Worm (Caenorhabditis elegans) whole organism, L4 larva: ENCODE results near the gene pitr-1.

Experiments used
- D1046.2 ChIP-seq: fragments of 200-800 bp; sonication (Bioruptor generic); IDR thresholded peaks from 2 replicates; pipeline ENCODE4 v1.3.6; 2022; ENCODE audit warnings: missing genetic modification characterization, missing compliant biosample characterization
- F37D6.2 ChIP-seq: sonication (generic microtip); optimal IDR thresholded peaks from 2 replicates; lab custom pipeline; 2016; ENCODE audit warnings: mild to moderate bottlenecking, missing genetic modification characterization, missing compliant biosample characterization
- T20F7.1 ChIP-seq: fragments of 200-800 bp; sonication (Bioruptor generic); optimal IDR thresholded peaks from 2 replicates; lab custom pipeline; 2018; ENCODE audit warnings: mild to moderate bottlenecking, missing genetic modification characterization, missing compliant biosample characterization
- T26A8.4 ChIP-seq: fragments of 200-800 bp; sonication (Bioruptor generic); IDR thresholded peaks from 2 replicates; pipeline ENCODE4 v1.3.6; 2022; ENCODE audit warnings: missing genetic modification characterization, missing compliant biosample characterization
- Y48G9A.11 ChIP-seq: fragments of 200-800 bp; sonication (Bioruptor generic); IDR thresholded peaks from 2 replicates; pipeline ENCODE4 v1.3.6; 2022; ENCODE audit warnings: missing genetic modification reagents, missing genetic modification characterization, missing compliant biosample characterization
- Y5F2A.4 ChIP-seq: fragments of 200-800 bp; sonication (Bioruptor generic); optimal IDR thresholded peaks from 2 replicates; lab custom pipeline; 2018; ENCODE audit warnings: mild to moderate bottlenecking, missing genetic modification characterization, missing compliant biosample characterization
- aha-1 ChIP-seq: fragments of 150-350 bp; peaks from one replicate; lab custom pipeline; 2014; ENCODE audit warnings: missing biosample characterization, missing genetic modification characterization
- arid-1 ChIP-seq: fragments of 200-800 bp; sonication (Bioruptor generic); conservative IDR thresholded peaks from 2 replicates; pipeline ENCODE4 v1.3.6; 2022; ENCODE audit warnings: missing genetic modification reagents, missing genetic modification characterization, missing compliant biosample characterization
- ceh-20 ChIP-seq: fragments of 200-800 bp; sonication (Bioruptor generic); IDR thresholded peaks from 2 replicates; pipeline ENCODE4 v1.3.6; 2022; ENCODE audit warnings: missing genetic modification reagents, missing genetic modification characterization, missing compliant biosample characterization
- ceh-28 ChIP-seq: fragments of 150-350 bp; optimal IDR thresholded peaks from 2 replicates; lab custom pipeline; 2014; ENCODE audit warnings: missing biosample characterization, missing genetic modification reagents, missing genetic modification characterization
- ceh-32 ChIP-seq: sonication (generic microtip); optimal IDR thresholded peaks from 2 replicates; lab custom pipeline; 2016; ENCODE audit warnings: mild to moderate bottlenecking, missing genetic modification characterization, missing compliant biosample characterization; ENCODE audit not compliant: poor library complexity
- ceh-44 ChIP-seq: fragments of 200-800 bp; sonication (Bioruptor generic); IDR thresholded peaks from 2 replicates; pipeline ENCODE4 v1.3.6; 2022; ENCODE audit warnings: missing genetic modification reagents, missing genetic modification characterization, missing compliant biosample characterization
- ceh-62 ChIP-seq: sonication (generic microtip); optimal IDR thresholded peaks from 2 replicates; lab custom pipeline; 2017; ENCODE audit warnings: missing biosample characterization, missing genetic modification characterization
- ctbp-1 ChIP-seq: fragments of 200-800 bp; sonication (Bioruptor generic); IDR thresholded peaks from 2 replicates; pipeline ENCODE4 v1.3.6; 2022; ENCODE audit warnings: missing genetic modification reagents, missing genetic modification characterization, missing compliant biosample characterization
- daf-16 ChIP-seq, 3 experiments: sonication (generic microtip); optimal IDR thresholded peaks; 2 replicates each; lab custom pipeline; 2016 to 2017; ENCODE audit warnings: missing genetic modification characterization in 3 of 3, missing genetic modification reagents in 3 of 3, mild to moderate bottlenecking in 2 of 3, missing compliant biosample characterization in 2 of 3, missing biosample characterization in 1 of 3, moderate library complexity in 1 of 3
- dmd-6 ChIP-seq: fragments of 200-800 bp; sonication (Bioruptor generic); IDR thresholded peaks from 2 replicates; pipeline ENCODE4 v1.3.6; 2022; ENCODE audit warnings: missing genetic modification reagents, missing genetic modification characterization, missing compliant biosample characterization
- dmd-9 ChIP-seq: fragments of 200-800 bp; sonication (Bioruptor generic); IDR thresholded peaks from 2 replicates; pipeline ENCODE4 v1.3.6; 2022; ENCODE audit warnings: missing genetic modification reagents, missing genetic modification characterization, missing compliant biosample characterization
- duxl-1 ChIP-seq: sonication (generic microtip); optimal IDR thresholded peaks from 2 replicates; lab custom pipeline; 2016; ENCODE audit warnings: mild to moderate bottlenecking, missing genetic modification characterization, moderate library complexity, missing compliant biosample characterization; ENCODE audit not compliant: poor library complexity
- dve-1 ChIP-seq: sonication (generic microtip); optimal IDR thresholded peaks from 2 replicates; lab custom pipeline; 2017; ENCODE audit warnings: antibody characterized with exemption, mild to moderate bottlenecking, missing genetic modification characterization, missing compliant biosample characterization; ENCODE audit not compliant: insufficient read depth
- fkh-10 ChIP-seq: fragments of 150-350 bp; optimal IDR thresholded peaks from 2 replicates; lab custom pipeline; 2014; ENCODE audit warnings: missing biosample characterization, missing genetic modification reagents, missing genetic modification characterization
- fos-1 ChIP-seq: fragments of 150-350 bp; optimal IDR thresholded peaks from 2 replicates; lab custom pipeline; 2014; ENCODE audit warnings: missing biosample characterization, missing genetic modification characterization
- hif-1 ChIP-seq, 2 experiments: sonication (generic microtip); optimal IDR thresholded peaks; 2 replicates each; lab custom pipeline; 2016 to 2017; ENCODE audit warnings: missing compliant biosample characterization in 2 of 2, missing genetic modification characterization in 2 of 2, missing genetic modification reagents in 2 of 2, missing genotype in 2 of 2, mild to moderate bottlenecking in 1 of 2
- hlh-11 ChIP-seq: fragments of 200-800 bp; sonication (Bioruptor generic); optimal IDR thresholded peaks from 2 replicates; lab custom pipeline; 2018; ENCODE audit warnings: mild to moderate bottlenecking, missing genetic modification characterization, missing compliant biosample characterization
- hlh-30 ChIP-seq: sonication (generic microtip); optimal IDR thresholded peaks from 2 replicates; lab custom pipeline; 2017; ENCODE audit warnings: antibody characterized with exemption, mild to moderate bottlenecking, missing genetic modification characterization, missing compliant biosample characterization; ENCODE audit not compliant: insufficient read depth
- hmg-1.1 ChIP-seq: fragments of 200-800 bp; sonication (Bioruptor generic); IDR thresholded peaks from 2 replicates; pipeline ENCODE4 v1.3.6; 2022; ENCODE audit warnings: missing genetic modification reagents, missing genetic modification characterization, missing compliant biosample characterization
- jun-1 ChIP-seq: fragments of 150-350 bp; optimal IDR thresholded peaks from 2 replicates; lab custom pipeline; 2014; ENCODE audit warnings: missing biosample characterization, missing genetic modification reagents, missing genetic modification characterization
- lir-3 ChIP-seq: sonication (generic microtip); optimal IDR thresholded peaks from 2 replicates; lab custom pipeline; 2016; ENCODE audit warnings: mild to moderate bottlenecking, missing genetic modification characterization, missing compliant biosample characterization
- lsy-2 ChIP-seq, 2 experiments: fragments of 150-350 bp in 1 of 2; sonication (generic microtip) in 1 of 2; optimal IDR thresholded peaks; 2 replicates each; lab custom pipeline; 2014 to 2017; ENCODE audit warnings: missing biosample characterization in 2 of 2, missing genetic modification characterization in 2 of 2
- madf-9 ChIP-seq: fragments of 200-800 bp; sonication (Bioruptor generic); conservative IDR thresholded peaks from 2 replicates; pipeline ENCODE4 v1.3.6; 2022; ENCODE audit warnings: missing genetic modification reagents, missing genetic modification characterization, missing compliant biosample characterization
- mdl-1 ChIP-seq, 2 experiments: fragments of 150-350 bp in 1 of 2; sonication (generic microtip) in 1 of 2; optimal IDR thresholded peaks; 2 replicates each; lab custom pipeline; 2014 to 2017; ENCODE audit warnings: missing biosample characterization in 2 of 2, missing genetic modification characterization in 2 of 2
- mep-1 ChIP-seq: fragments of 150-350 bp; sonication (generic microtip); optimal IDR thresholded peaks from 3 replicates; lab custom pipeline; 2014; ENCODE audit warnings: missing biosample characterization, missing genetic modification characterization
- mes-2 ChIP-seq: sonication (generic microtip); optimal IDR thresholded peaks from 2 replicates; lab custom pipeline; 2016; ENCODE audit warnings: missing genotype, mild to moderate bottlenecking, missing genetic modification characterization, missing compliant biosample characterization; ENCODE audit not compliant: poor library complexity, severe bottlenecking
- mxl-2 ChIP-seq: fragments of 200-800 bp; sonication (Bioruptor generic); conservative IDR thresholded peaks from 2 replicates; pipeline ENCODE4 v1.3.6; 2022; ENCODE audit warnings: missing genetic modification reagents, missing genetic modification characterization, missing compliant biosample characterization
- mxl-3 ChIP-seq: fragments of 200-800 bp; sonication (Bioruptor generic); optimal IDR thresholded peaks from 2 replicates; lab custom pipeline; 2018; ENCODE audit warnings: mild to moderate bottlenecking, missing genetic modification characterization, missing compliant biosample characterization
- nhr-10 ChIP-seq: fragments of 150-350 bp; optimal IDR thresholded peaks from 2 replicates; lab custom pipeline; 2014; ENCODE audit warnings: missing biosample characterization, missing genetic modification characterization
- nhr-11 ChIP-seq: fragments of 150-350 bp; optimal IDR thresholded peaks from 2 replicates; lab custom pipeline; 2014; ENCODE audit warnings: missing biosample characterization, missing genetic modification characterization
- nhr-28 ChIP-seq: fragments of 150-350 bp; optimal IDR thresholded peaks from 2 replicates; lab custom pipeline; 2014; ENCODE audit warnings: missing biosample characterization, missing genetic modification characterization
- nhr-48 ChIP-seq: sonication (generic microtip); optimal IDR thresholded peaks from 2 replicates; lab custom pipeline; 2016; ENCODE audit warnings: mild to moderate bottlenecking, missing genetic modification characterization, missing compliant biosample characterization
- nhr-77 ChIP-seq: fragments of 150-350 bp; optimal IDR thresholded peaks from 2 replicates; lab custom pipeline; 2014; ENCODE audit warnings: missing biosample characterization, missing genetic modification characterization
- rbr-2 ChIP-seq: sonication (generic microtip); optimal IDR thresholded peaks from 2 replicates; lab custom pipeline; 2016; ENCODE audit warnings: missing genotype, missing genetic modification characterization, missing compliant biosample characterization
- spr-1 ChIP-seq: sonication (generic microtip); optimal IDR thresholded peaks from 2 replicates; lab custom pipeline; 2016; ENCODE audit warnings: mild to moderate bottlenecking, missing genetic modification characterization, missing compliant biosample characterization
- tra-1 ChIP-seq: fragments of 200-800 bp; sonication (Bioruptor generic); IDR thresholded peaks from 2 replicates; pipeline ENCODE4 v1.3.6; 2022; ENCODE audit warnings: missing genetic modification reagents, missing genetic modification characterization, missing compliant biosample characterization
- unc-130 ChIP-seq: sonication (generic microtip); optimal IDR thresholded peaks from 2 replicates; lab custom pipeline; 2016; ENCODE audit warnings: missing genetic modification reagents, missing genetic modification characterization, missing compliant biosample characterization
- zfp-3 ChIP-seq: fragments of 200-800 bp; sonication (Bioruptor generic); conservative IDR thresholded peaks from 2 replicates; pipeline ENCODE4 v1.3.6; 2022; ENCODE audit warnings: missing genetic modification reagents, missing genetic modification characterization, missing compliant biosample characterization

pitr-1 gene

DNA sequence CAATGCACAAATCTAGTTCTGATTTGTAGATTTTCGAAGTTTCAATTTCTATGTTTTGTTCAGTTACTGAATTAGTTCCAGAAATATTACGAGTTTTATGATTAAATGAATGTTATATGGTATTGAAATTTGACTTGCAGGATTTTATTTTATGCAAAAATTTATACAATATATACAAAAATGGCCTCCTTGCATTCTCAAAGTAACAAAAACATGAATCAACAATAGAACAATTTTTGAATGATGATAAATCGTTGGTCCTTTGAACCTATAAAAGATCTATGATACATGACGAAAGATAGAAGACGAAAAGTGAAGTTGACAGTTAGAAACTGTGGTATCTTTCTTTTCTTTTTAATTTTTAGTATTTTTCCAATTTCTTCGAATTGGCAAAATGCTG, 17.4 kb upstream of the pitr-1 start, which contains the start of gene T12B3.2 (continued):
- TF ChIP-seq ceh-20 = no peak
- TF ChIP-seq T20F7.1 (GFP tag; lab: Kevin White, UChicago) = no peak
- peak; percentile 28 for TF ChIP-seq nhr-77 (tag; lab: Kevin White, UChicago)
- no peak for TF ChIP-seq T26A8.4 (GFP tag; lab: Robert Waterston, UW)
- no peak for TF ChIP-seq lir-3 (tag; lab: Kevin White, UChicago)
- no peak for TF ChIP-seq ceh-62 (tag; lab: Kevin White, UChicago)
- no peak for TF ChIP-seq mxl-2 (GFP tag; lab: Robert Waterston, UW)
- TF ChIP-seq ceh-44 (GFP tag; lab: Robert Waterston, UW) = no peak
- peak; percentile 83 for TF ChIP-seq aha-1

DNA sequence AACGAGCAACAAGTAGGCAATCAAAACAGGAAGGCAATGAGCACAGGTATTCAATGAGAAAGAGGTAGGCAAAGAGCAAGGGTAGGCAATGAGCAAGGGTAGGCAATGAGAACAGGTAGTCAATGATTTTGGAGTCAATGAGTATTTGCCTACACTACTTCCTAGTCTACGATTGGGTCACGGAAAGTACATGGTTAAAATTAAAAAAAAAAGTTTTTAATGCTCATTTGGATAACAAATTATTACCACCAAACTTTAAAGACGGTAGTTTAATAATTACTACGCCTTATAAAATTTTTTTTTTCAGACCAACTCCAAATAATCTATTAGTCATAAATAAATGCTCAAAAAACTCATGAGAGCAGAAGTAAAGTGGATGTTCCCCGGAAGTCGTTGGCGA, 12.1 kb upstream of the pitr-1 start, which contains the start of gene ptp-8:
TSS of gene ptp-8 (plus strand) at position 301 of the 400 bp plus-strand sequence.
- no peak for TF ChIP-seq Y48G9A.11
- TF ChIP-seq dve-1 (tag; lab: Kevin White, UChicago) = no peak
- no peak for TF ChIP-seq dmd-6 (GFP tag; lab: Robert Waterston, UW)
- no peak for TF ChIP-seq D1046.2 (GFP tag; lab: Robert Waterston, UW)
- TF ChIP-seq fkh-10 = no peak
- TF ChIP-seq fos-1 (tag; lab: Kevin White, UChicago) = no peak
- TF ChIP-seq hmg-1.1 (GFP tag; lab: Robert Waterston, UW) = no peak
- no peak for TF ChIP-seq nhr-10
- TF ChIP-seq ceh-44 (GFP tag; lab: Robert Waterston, UW) = no peak
- no peak for TF ChIP-seq spr-1 (tag; lab: Kevin White, UChicago)
- TF ChIP-seq tra-1 (GFP tag; lab: Robert Waterston, UW) = no peak
- no peak for TF ChIP-seq lsy-2 (tag; optimal IDR thresholded peaks at IDR 0.05; lab: Kevin White, UChicago)
- TF ChIP-seq zfp-3 (GFP tag; lab: Robert Waterston, UW) = no peak
- no peak for TF ChIP-seq jun-1
- no peak for TF ChIP-seq ceh-32
- no peak for TF ChIP-seq madf-9 (GFP tag; lab: Robert Waterston, UW)
- no peak for TF ChIP-seq F37D6.2 (tag; lab: Kevin White, UChicago)
- TF ChIP-seq mdl-1 (tag; optimal IDR thresholded peaks at IDR 0.05; lab: Kevin White, UChicago) = no peak
- TF ChIP-seq unc-130 (GFP tag; lab: Kevin White, UChicago) = no peak

DNA sequence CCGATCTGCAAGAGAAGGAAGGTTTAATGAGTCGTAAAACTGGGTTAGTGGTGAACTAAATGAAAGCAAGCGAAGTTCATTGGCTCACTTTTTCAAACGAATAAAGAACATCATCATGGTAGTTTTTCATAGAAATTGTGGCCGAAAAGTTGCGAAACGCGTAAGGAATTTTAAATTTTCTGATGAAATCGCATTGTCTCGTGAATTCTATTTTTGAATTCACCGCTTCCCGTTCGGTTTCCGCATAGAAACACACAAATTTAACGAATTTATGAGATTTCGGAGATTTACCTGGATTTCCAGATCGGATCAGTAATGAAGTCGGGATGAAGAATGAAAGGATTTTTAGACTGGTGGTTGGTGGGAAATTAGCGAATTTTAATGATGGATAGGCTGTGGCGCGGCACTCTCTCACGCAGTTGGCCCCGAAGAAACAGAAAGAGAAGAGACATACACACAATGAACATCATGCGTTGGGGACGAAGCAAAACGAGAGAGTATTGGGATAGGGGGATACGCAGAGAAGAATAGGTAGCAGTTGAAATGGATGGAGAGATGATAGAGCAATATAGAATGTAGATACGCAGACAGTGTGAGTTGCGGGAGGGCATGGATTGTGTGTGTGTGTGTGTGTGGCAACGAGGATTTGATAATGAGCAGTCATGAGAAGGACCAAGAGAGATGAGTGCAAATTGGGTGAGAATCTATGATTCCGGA, 6.9 kb upstream of the pitr-1 start:
- TF ChIP-seq tra-1 (GFP tag; lab: Robert Waterston, UW) (0 out of 2 replicates have a peak, but pooled peaks have one; percentile 40), lsy-2 (tag; optimal IDR thresholded peaks at IDR 0.05; lab: Kevin White, UChicago) (peak; percentile 49 to 62), nhr-11 (tag; lab: Kevin White, UChicago) (peak; percentile 67), dmd-9 (no peak), ctbp-1 (GFP tag; lab: Robert Waterston, UW) (no peak), mes-2 (tag; lab: Kevin White, UChicago) (peak; percentile 46), daf-16 (GFP tag; optimal IDR thresholded peaks at IDR 0.05; lab: Kevin White, UChicago) (peak in 1 of 2 experiments; percentile 6), daf-16 (tag; optimal IDR thresholded peaks at IDR 0.05; lab: Kevin White, UChicago) (no peak), duxl-1 (tag; lab: Kevin White, UChicago) (no peak), mdl-1 (tag; optimal IDR thresholded peaks at IDR 0.05; lab: Kevin White, UChicago) (peak in 1 of 2 experiments; percentile 36), hif-1 (tag; optimal IDR thresholded peaks at IDR 0.05; lab: Kevin White, UChicago) (peak in 1 of 2 experiments; percentile 27), nhr-28 (tag; lab: Kevin White, UChicago) (peak; percentile 33), ceh-28 (tag; lab: Kevin White, UChicago) (no peak), arid-1 (no peak), hlh-30 (tag; lab: Kevin White, UChicago) (peak; percentile 82), hlh-11 (peak; percentile 65), hmg-1.1 (GFP tag; lab: Robert Waterston, UW) (peak; percentile 82), Y5F2A.4 (GFP tag; lab: Kevin White, UChicago) (no peak), mxl-3 (GFP tag; lab: Kevin White, UChicago) (peak; percentile 73), T26A8.4 (GFP tag; lab: Robert Waterston, UW) (0 out of 2 replicates have a peak, but pooled peaks have one; percentile 19), nhr-48 (tag; lab: Kevin White, UChicago) (no peak), mep-1 (tag; lab: Kevin White, UChicago) (peak; percentile 67), rbr-2 (peak; percentile 43)
